Fruit fly (Drosophila melanogaster) Kc167 (cell line): Measurements from ENCODE around the gene SamDC.

Experiments used
- Sin3A ChIP-seq: fragments of >200 bp; optimal IDR thresholded peaks from 2 replicates; lab custom pipeline; 2018; ENCODE audit warnings: missing external identifiers
- h ChIP-seq: fragments of >200 bp; optimal IDR thresholded peaks from 3 replicates; lab custom pipeline; 2018; ENCODE audit warnings: missing external identifiers
- insv ChIP-seq: fragments of >200 bp; optimal IDR thresholded peaks from 3 replicates; lab custom pipeline; 2018; ENCODE audit warnings: missing external identifiers
- psq ChIP-seq: fragments of >200 bp; optimal IDR thresholded peaks from 2 replicates; lab custom pipeline; 2017; ENCODE audit warnings: missing external identifiers
- ttk ChIP-seq: sonication (Bioruptor generic); optimal IDR thresholded peaks from 2 replicates; lab custom pipeline; 2017; ENCODE audit warnings: missing external identifiers

DNA sequence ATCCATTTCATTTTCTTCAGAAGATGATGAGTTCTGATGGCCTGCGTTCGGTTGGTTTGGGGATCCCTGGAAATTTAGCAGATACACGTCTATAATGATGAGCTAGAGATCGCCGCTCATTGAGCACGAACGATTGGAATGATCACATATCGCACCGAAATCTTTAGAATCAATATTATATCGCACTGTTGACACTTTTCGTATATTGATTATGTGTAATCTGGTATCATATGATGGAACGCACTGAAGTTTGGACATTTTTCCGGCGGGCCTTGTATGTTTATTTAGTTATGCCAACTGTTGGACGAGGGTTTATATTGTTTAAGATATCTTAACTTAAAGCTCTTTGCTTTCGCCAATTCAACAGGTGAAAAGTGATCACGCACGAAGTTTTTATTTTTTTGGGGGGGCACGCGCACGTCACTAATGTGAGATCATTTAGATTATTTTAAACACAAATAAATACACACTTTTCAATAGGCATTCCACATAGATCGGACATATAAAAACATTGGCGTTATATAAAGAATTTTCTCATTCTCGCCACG lies 18.1 kb upstream of the SamDC start:
- no peak for TF ChIP-seq ttk
- TF ChIP-seq insv = no peak
- no peak for TF ChIP-seq psq (lab: Kevin White, UChicago)
- no peak for TF ChIP-seq h
- no peak for TF ChIP-seq Sin3A (lab: Kevin White, UChicago)
